Fruit fly (Drosophila melanogaster) whole organism, embryonic: ENCODE data around the gene Arp2.

Experiments used
- ATbp ChIP-seq: fragments of 200-800 bp; sonication (Bioruptor generic); optimal IDR thresholded peaks from 2 replicates; lab custom pipeline; 2017; ENCODE audit warnings: missing biosample characterization, mild to moderate bottlenecking, missing genetic modification characterization, missing genetic modification reagents
- Asciz ChIP-seq: fragments of 200-800 bp; sonication (Bioruptor generic); optimal IDR thresholded peaks from 2 replicates; lab custom pipeline; 2017; ENCODE audit warnings: missing biosample characterization, mild to moderate bottlenecking, missing genetic modification characterization, missing genetic modification reagents
- CG10274 ChIP-seq: fragments of 200-800 bp; sonication (Bioruptor generic); optimal IDR thresholded peaks from 3 replicates; lab custom pipeline; 2017; ENCODE audit warnings: missing biosample characterization, mild to moderate bottlenecking, missing genetic modification characterization
- CG12942 ChIP-seq: fragments of 200-800 bp; sonication (Bioruptor generic); optimal IDR thresholded peaks from 3 replicates; lab custom pipeline; 2016; ENCODE audit warnings: missing biosample characterization, missing genetic modification characterization
- CG16815 ChIP-seq: fragments of 200-800 bp; sonication (Bioruptor generic); optimal IDR thresholded peaks from 3 replicates; lab custom pipeline; 2017; ENCODE audit warnings: missing biosample characterization, mild to moderate bottlenecking, missing genetic modification characterization
- CG18599 ChIP-seq: fragments of 200-800 bp; sonication (Bioruptor generic); optimal IDR thresholded peaks from 3 replicates; lab custom pipeline; 2017; ENCODE audit warnings: missing biosample characterization, missing genetic modification characterization, mild to moderate bottlenecking, moderate library complexity, missing genetic modification reagents
- CG3163 ChIP-seq: fragments of 200-800 bp; sonication (Bioruptor generic); optimal IDR thresholded peaks from 3 replicates; lab custom pipeline; 2016; ENCODE audit warnings: missing biosample characterization, missing genetic modification characterization
- CG34224 ChIP-seq: fragments of 200-800 bp; sonication (Bioruptor generic); IDR thresholded peaks from 3 replicates; pipeline ENCODE4 v1.3.6; 2022; ENCODE audit warnings: missing biosample characterization, missing genetic modification characterization; ENCODE audit not compliant: partially characterized antibody
- CG4707 ChIP-seq: fragments of 200-800 bp; sonication (Bioruptor generic); optimal IDR thresholded peaks from 2 replicates; lab custom pipeline; 2018; ENCODE audit warnings: missing biosample characterization, mild to moderate bottlenecking, missing genetic modification characterization, moderate library complexity
- CG8281 ChIP-seq: fragments of 200-800 bp; sonication (Bioruptor generic); optimal IDR thresholded peaks from 2 replicates; lab custom pipeline; 2018; ENCODE audit warnings: missing biosample characterization, mild to moderate bottlenecking, missing genetic modification characterization, moderate library complexity
- Dref ChIP-seq: fragments of 200-800 bp; sonication (Bioruptor generic); IDR thresholded peaks from 2 replicates; pipeline ENCODE4 v1.3.6; 2022; ENCODE audit warnings: missing biosample characterization, missing genetic modification characterization
- E2f1 ChIP-seq: fragments of 200-800 bp; sonication (Bioruptor generic); IDR thresholded peaks from 2 replicates; pipeline ENCODE4 v1.3.6; 2022; ENCODE audit warnings: missing biosample characterization, missing genetic modification characterization
- Ets97D ChIP-seq: fragments of 200-800 bp; sonication (Bioruptor generic); optimal IDR thresholded peaks from 3 replicates; lab custom pipeline; 2016; ENCODE audit warnings: missing biosample characterization, missing genetic modification characterization
- Fer1 ChIP-seq: fragments of 200-800 bp; sonication (Bioruptor generic); optimal IDR thresholded peaks from 2 replicates; lab custom pipeline; 2017; ENCODE audit warnings: missing biosample characterization, mild to moderate bottlenecking, missing genetic modification characterization
- H15 ChIP-seq: fragments of 200-800 bp; sonication (Bioruptor generic); IDR thresholded peaks from 3 replicates; pipeline ENCODE4 v1.3.6; 2022; ENCODE audit warnings: missing biosample characterization, missing genetic modification characterization
- HHEX ChIP-seq: fragments of 200-800 bp; sonication (Bioruptor generic); optimal IDR thresholded peaks from 3 replicates; lab custom pipeline; 2017; ENCODE audit warnings: missing biosample characterization, mild to moderate bottlenecking, missing genetic modification characterization, missing genetic modification reagents
- HLH54F ChIP-seq: fragments of 200-800 bp; sonication (Bioruptor generic); optimal IDR thresholded peaks from 3 replicates; lab custom pipeline; 2016; ENCODE audit warnings: missing biosample characterization, missing genetic modification characterization
- Hand ChIP-seq: fragments of 200-800 bp; sonication (Bioruptor generic); optimal IDR thresholded peaks from 2 replicates; lab custom pipeline; 2017; ENCODE audit warnings: mild to moderate bottlenecking, missing biosample characterization, missing genetic modification reagents, missing genetic modification characterization
- Hr78 ChIP-seq, 2 experiments: fragments of 200-800 bp in 1 of 2; fragments of >200 bp in 1 of 2; sonication (Bioruptor generic) in 1 of 2; optimal IDR thresholded peaks; 2 replicates each; lab custom pipeline; 2017 to 2019; ENCODE audit warnings: missing biosample characterization in 2 of 2, missing genetic modification characterization in 2 of 2, mild to moderate bottlenecking in 1 of 2, moderate library complexity in 1 of 2
- Jarid2 ChIP-seq: fragments of 200-800 bp; sonication (Bioruptor generic); optimal IDR thresholded peaks from 3 replicates; lab custom pipeline; 2017; ENCODE audit warnings: mild to moderate bottlenecking, missing biosample characterization, missing genetic modification reagents, missing genetic modification characterization
- Mes4 ChIP-seq: fragments of 200-800 bp; sonication (Bioruptor generic); optimal IDR thresholded peaks from 2 replicates; lab custom pipeline; 2016; ENCODE audit warnings: missing biosample characterization, missing genetic modification characterization
- Mrtf ChIP-seq: fragments of 200-800 bp; sonication (Bioruptor generic); IDR thresholded peaks from 3 replicates; pipeline ENCODE4 v1.3.6; 2022; ENCODE audit warnings: missing biosample characterization, missing genetic modification characterization
- Myb ChIP-seq: fragments of 200-800 bp; sonication (Bioruptor generic); optimal IDR thresholded peaks from 2 replicates; lab custom pipeline; 2016; ENCODE audit warnings: missing biosample characterization, missing genetic modification characterization
- PHDP ChIP-seq: fragments of 200-800 bp; sonication (Bioruptor generic); optimal IDR thresholded peaks from 3 replicates; lab custom pipeline; 2018; ENCODE audit warnings: missing biosample characterization, mild to moderate bottlenecking, missing genetic modification characterization, moderate library complexity
- Pdp1 ChIP-seq, 2 experiments: fragments of 200-800 bp; sonication (Bioruptor generic); optimal IDR thresholded peaks; 3 replicates each; lab custom pipeline; 2016; ENCODE audit warnings: missing biosample characterization in 2 of 2, missing genetic modification characterization in 2 of 2, mild to moderate bottlenecking in 1 of 2, moderate library complexity in 1 of 2
- Rfx ChIP-seq: fragments of 200-800 bp; sonication (Bioruptor generic); IDR thresholded peaks from 2 replicates; pipeline ENCODE4 v1.3.6; 2022; ENCODE audit warnings: missing biosample characterization, missing genetic modification characterization
- TFAM ChIP-seq: fragments of 200-800 bp; sonication (Bioruptor generic); optimal IDR thresholded peaks from 2 replicates; lab custom pipeline; 2017; ENCODE audit warnings: missing biosample characterization, missing genetic modification characterization, inconsistent platforms
- Trl ChIP-seq, 3 experiments: fragments of >200 bp in 2 of 3; fragments of 200-800 bp in 1 of 3; sonication (Bioruptor generic) in 1 of 3; optimal IDR thresholded peaks; 2 replicates in 1 of 3; 3 replicates in 2 of 3; lab custom pipeline; 2016 to 2017; ENCODE audit warnings: missing biosample characterization in 1 of 3, missing genetic modification characterization in 1 of 3
- ap ChIP-seq: fragments of 200-800 bp; sonication (Bioruptor generic); IDR thresholded peaks from 2 replicates; pipeline ENCODE4 v1.3.6; 2022; ENCODE audit warnings: missing biosample characterization, missing genetic modification characterization
- corto ChIP-seq: fragments of 200-800 bp; sonication (Bioruptor generic); optimal IDR thresholded peaks from 2 replicates; lab custom pipeline; 2016; ENCODE audit warnings: missing biosample characterization, mild to moderate bottlenecking, missing genetic modification characterization, moderate library complexity
- dmrt11E ChIP-seq: fragments of 200-800 bp; sonication (Bioruptor generic); optimal IDR thresholded peaks from 3 replicates; lab custom pipeline; 2018; ENCODE audit warnings: missing biosample characterization, mild to moderate bottlenecking, missing genetic modification characterization, moderate library complexity
- dpn ChIP-seq, 2 experiments: fragments of 200-800 bp; sonication (Bioruptor generic); optimal IDR thresholded peaks; 3 replicates each; lab custom pipeline; 2016; ENCODE audit warnings: missing biosample characterization in 2 of 2, missing genetic modification characterization in 2 of 2
- esg ChIP-seq: fragments of 200-800 bp; sonication (Bioruptor generic); conservative IDR thresholded peaks from 2 replicates; pipeline ENCODE4 v1.3.6; 2022; ENCODE audit warnings: missing biosample characterization, missing genetic modification characterization
- ewg ChIP-seq: fragments of 200-800 bp; sonication (Bioruptor generic); optimal IDR thresholded peaks from 3 replicates; lab custom pipeline; 2017; ENCODE audit warnings: mild to moderate bottlenecking, missing biosample characterization, missing genetic modification reagents, missing genetic modification characterization
- fd96Cb ChIP-seq: fragments of 200-800 bp; sonication (Bioruptor generic); optimal IDR thresholded peaks from 2 replicates; lab custom pipeline; 2018; ENCODE audit warnings: missing biosample characterization, mild to moderate bottlenecking, missing genetic modification characterization, moderate library complexity
- ind ChIP-seq: fragments of 200-800 bp; sonication (Bioruptor generic); optimal IDR thresholded peaks from 3 replicates; lab custom pipeline; 2016; ENCODE audit warnings: missing biosample characterization, missing genetic modification characterization
- kay ChIP-seq: fragments of 200-800 bp; sonication (Bioruptor generic); optimal IDR thresholded peaks from 2 replicates; lab custom pipeline; 2016; ENCODE audit warnings: missing biosample characterization, missing genetic modification characterization
- ken ChIP-seq: fragments of 200-800 bp; sonication (Bioruptor generic); IDR thresholded peaks from 3 replicates; pipeline ENCODE4 v1.3.6; 2022; ENCODE audit warnings: missing biosample characterization, missing genetic modification characterization
- lab ChIP-seq: fragments of 200-800 bp; sonication (Bioruptor generic); optimal IDR thresholded peaks from 3 replicates; lab custom pipeline; 2017; ENCODE audit warnings: missing biosample characterization, missing genetic modification characterization, mild to moderate bottlenecking, moderate library complexity, missing genetic modification reagents
- lbe ChIP-seq: fragments of 200-800 bp; sonication (Bioruptor generic); optimal IDR thresholded peaks from 2 replicates; lab custom pipeline; 2016; ENCODE audit warnings: missing biosample characterization, mild to moderate bottlenecking, missing genetic modification characterization
- luna ChIP-seq: fragments of 200-800 bp; sonication (Bioruptor generic); optimal IDR thresholded peaks from 2 replicates; lab custom pipeline; 2016; ENCODE audit warnings: missing biosample characterization, missing genetic modification characterization
- oc ChIP-seq: fragments of 200-800 bp; sonication (Bioruptor generic); optimal IDR thresholded peaks from 2 replicates; lab custom pipeline; 2018; ENCODE audit warnings: missing biosample characterization, mild to moderate bottlenecking, missing genetic modification characterization, moderate library complexity
- odd ChIP-seq: fragments of 200-800 bp; sonication (Bioruptor generic); optimal IDR thresholded peaks from 2 replicates; lab custom pipeline; 2017; ENCODE audit warnings: missing biosample characterization, mild to moderate bottlenecking, missing genetic modification characterization
- sc ChIP-seq, 3 experiments: fragments of >200 bp in 2 of 3; fragments of 200-800 bp in 1 of 3; sonication (Bioruptor generic) in 1 of 3; optimal IDR thresholded peaks; 2 replicates in 2 of 3; 3 replicates in 1 of 3; lab custom pipeline; 2017; ENCODE audit warnings: mild to moderate bottlenecking in 1 of 3, missing biosample characterization in 1 of 3, missing genetic modification characterization in 1 of 3, missing genetic modification reagents in 1 of 3
- sens ChIP-seq: fragments of 200-800 bp; sonication (Bioruptor generic); peaks from one replicate; lab custom pipeline; 2016; ENCODE audit warnings: missing biosample characterization, missing genetic modification characterization
- slbo ChIP-seq: fragments of 200-800 bp; sonication (Bioruptor generic); IDR thresholded peaks from 2 replicates; pipeline ENCODE4 v1.3.6; 2022; ENCODE audit warnings: missing biosample characterization, missing genetic modification characterization
- ssp ChIP-seq: fragments of 200-800 bp; sonication (Bioruptor generic); IDR thresholded peaks from 2 replicates; pipeline ENCODE4 v1.3.6; 2022; ENCODE audit warnings: missing biosample characterization, missing genetic modification characterization
- sug ChIP-seq: fragments of 200-800 bp; optimal IDR thresholded peaks from 2 replicates; lab custom pipeline; 2019; ENCODE audit warnings: missing biosample characterization, mild to moderate bottlenecking, missing genetic modification characterization, moderate library complexity
- vfl ChIP-seq: fragments of 200-800 bp; sonication (Bioruptor generic); optimal IDR thresholded peaks from 2 replicates; lab custom pipeline; 2016; ENCODE audit warnings: missing biosample characterization, missing genetic modification characterization
- vvl ChIP-seq: fragments of 200-800 bp; sonication (Bioruptor generic); IDR thresholded peaks from 2 replicates; pipeline ENCODE4 v1.3.6; 2022; ENCODE audit warnings: missing biosample characterization, missing genetic modification characterization

Arp2 gene

dm6 chrX:16581703-16582102, 27.9 kb upstream of the Arp2 start (continued):
- TF ChIP-seq ken (GFP tag; lab: Robert Waterston, UW) = no peak
- no peak for TF ChIP-seq Mes4
- TF ChIP-seq CG12942 (GFP tag; lab: Kevin White, UChicago) = no peak
- no peak for TF ChIP-seq ewg (GFP tag; lab: Kevin White, UChicago)
- no peak for TF ChIP-seq vfl (GFP tag; lab: Kevin White, UChicago)
- TF ChIP-seq CG18599 (GFP tag; lab: Kevin White, UChicago) = peak; percentile 57
- TF ChIP-seq sug (tag; lab: Kevin White, UChicago) = no peak
- TF ChIP-seq Pdp1 (GFP tag; optimal IDR thresholded peaks at IDR 0.05; lab: Kevin White, UChicago) = no peak
- TF ChIP-seq ATbp (GFP tag; lab: Kevin White, UChicago) = no peak
- TF ChIP-seq kay (GFP tag; lab: Kevin White, UChicago) = no peak
- no peak for TF ChIP-seq dmrt11E (tag; lab: Kevin White, UChicago)
- TF ChIP-seq corto (GFP tag; lab: Kevin White, UChicago) = no peak
- no peak for TF ChIP-seq ap
- TF ChIP-seq HHEX (GFP tag; lab: Kevin White, UChicago) = no peak
- no peak for TF ChIP-seq esg
- no peak for TF ChIP-seq TFAM
- no peak for TF ChIP-seq ind (GFP tag; lab: Kevin White, UChicago)
- no peak for TF ChIP-seq lbe (GFP tag; lab: Kevin White, UChicago)
- no peak for TF ChIP-seq fd96Cb (tag; lab: Kevin White, UChicago)
- TF ChIP-seq vvl = no peak
- TF ChIP-seq Asciz = no peak
- peak; percentile 31; the same call in 1 of the 2 replicates for TF ChIP-seq slbo
- TF ChIP-seq HLH54F (GFP tag; lab: Kevin White, UChicago) = no peak
- TF ChIP-seq Hr78 (GFP tag; optimal IDR thresholded peaks at IDR 0.05; lab: Kevin White, UChicago) = no peak
- no peak for TF ChIP-seq luna (GFP tag; lab: Kevin White, UChicago)
- TF ChIP-seq CG3163 (GFP tag; lab: Kevin White, UChicago) = no peak
- no peak for TF ChIP-seq H15 (GFP tag; lab: Robert Waterston, UW)
- no peak for TF ChIP-seq Jarid2 (GFP tag; lab: Kevin White, UChicago)
- peak; percentile 36 for TF ChIP-seq Fer1 (GFP tag; lab: Kevin White, UChicago)
- TF ChIP-seq Myb (GFP tag; lab: Kevin White, UChicago) = no peak
- TF ChIP-seq odd (GFP tag; lab: Kevin White, UChicago) = no peak
- TF ChIP-seq CG34224 (GFP tag; lab: Robert Waterston, UW) = no peak
- TF ChIP-seq E2f1 (GFP tag; lab: Robert Waterston, UW) = no peak
- no peak for TF ChIP-seq PHDP (tag; lab: Kevin White, UChicago)
- TF ChIP-seq CG16815 = no peak
- no peak for TF ChIP-seq CG10274 (GFP tag; lab: Kevin White, UChicago)
- TF ChIP-seq ssp = no peak
- TF ChIP-seq Trl (optimal IDR thresholded peaks at IDR 0.05; lab: Kevin White, UChicago) = no peak
- no peak for TF ChIP-seq Trl (GFP tag; optimal IDR thresholded peaks at IDR 0.05; lab: Kevin White, UChicago)
- no peak for TF ChIP-seq CG4707 (GFP tag; lab: Kevin White, UChicago)
- peak; percentile 31 for TF ChIP-seq lab (GFP tag; lab: Kevin White, UChicago)
- peak; percentile 22 for TF ChIP-seq Hand (GFP tag; lab: Kevin White, UChicago)
- no peak for TF ChIP-seq dpn (GFP tag; optimal IDR thresholded peaks at IDR 0.05; lab: Kevin White, UChicago)
- no peak for TF ChIP-seq Ets97D
- peak; percentile 64 for TF ChIP-seq sens
- TF ChIP-seq Mrtf (GFP tag; lab: Robert Waterston, UW) = no peak
- TF ChIP-seq CG8281 (tag; lab: Kevin White, UChicago) = no peak
- TF ChIP-seq Rfx = peak; percentile 19; the same call in 1 of the 2 replicates
- TF ChIP-seq oc (tag; lab: Kevin White, UChicago) = no peak
- TF ChIP-seq Dref = no peak
- TF ChIP-seq sc (optimal IDR thresholded peaks at IDR 0.05; lab: Kevin White, UChicago) = no peak
- TF ChIP-seq sc (GFP tag; optimal IDR thresholded peaks at IDR 0.05; lab: Kevin White, UChicago) = no peak
